Worm (Caenorhabditis elegans) whole organism, late embryonic: ENCODE data around the gene F20B10.3.
A peak's percentile ranks its signal among the peaks of the same experiment; 100 is the strongest.

Source experiments
- C08G9.2 ChIP-seq: sonication (generic microtip); optimal IDR thresholded peaks from 2 replicates; lab custom pipeline; 2016; ENCODE audit warnings: mild to moderate bottlenecking, missing genetic modification characterization, moderate library complexity, missing compliant biosample characterization
- T23F11.4 ChIP-seq: fragments of 200-800 bp; sonication (Bioruptor generic); optimal IDR thresholded peaks from 2 replicates; lab custom pipeline; 2018; ENCODE audit warnings: mild to moderate bottlenecking, missing genetic modification characterization, missing compliant biosample characterization
- ceh-18 ChIP-seq: sonication (generic microtip); optimal IDR thresholded peaks from 2 replicates; lab custom pipeline; 2016; ENCODE audit warnings: missing genetic modification characterization, missing compliant biosample characterization
- ceh-19 ChIP-seq: fragments of 200-800 bp; sonication (Bioruptor generic); optimal IDR thresholded peaks from 2 replicates; lab custom pipeline; 2018; ENCODE audit warnings: mild to moderate bottlenecking, missing genetic modification characterization, missing compliant biosample characterization
- ceh-34 ChIP-seq: sonication (generic microtip); optimal IDR thresholded peaks from 2 replicates; lab custom pipeline; 2016; ENCODE audit warnings: mild to moderate bottlenecking, missing genetic modification characterization, missing compliant biosample characterization
- ceh-6 ChIP-seq: fragments of 200-800 bp; sonication (Bioruptor generic); optimal IDR thresholded peaks from 2 replicates; lab custom pipeline; 2018; ENCODE audit warnings: mild to moderate bottlenecking, missing genetic modification characterization, missing compliant biosample characterization
- hlh-30 ChIP-seq: sonication (generic microtip); optimal IDR thresholded peaks from 2 replicates; lab custom pipeline; 2017; ENCODE audit warnings: antibody characterized with exemption, missing genetic modification characterization, missing compliant biosample characterization; ENCODE audit not compliant: insufficient read depth

Gene F20B10.3

ce11 chrIV:12217142-12217541 is 49.1 kb downstream of the F20B10.3 start:
- no peak for TF ChIP-seq C08G9.2
- no peak for TF ChIP-seq ceh-19 (GFP tag; lab: Kevin White, UChicago)
- no peak for TF ChIP-seq hlh-30 (tag; lab: Kevin White, UChicago)
- no peak for TF ChIP-seq ceh-34
- TF ChIP-seq T23F11.4 (GFP tag; lab: Kevin White, UChicago): no peak

- TF ChIP-seq ceh-6 (GFP tag; lab: Kevin White, UChicago) (no peak), ceh-18 (peak; percentile 1)
These were observed 50.2 kb downstream of the F20B10.3 start for ce11 chrIV:12218253-12218652.
